Worm (Caenorhabditis elegans) whole organism, L3 larva: ENCODE measurements around the gene srj-57.

ENCODE experiments used
- ama-1 ChIP-seq: fragments of 150-350 bp; optimal IDR thresholded peaks from 2 replicates; lab custom pipeline; 2018
- ceh-82 ChIP-seq: fragments of 150-350 bp; optimal IDR thresholded peaks from 2 replicates; lab custom pipeline; 2014; ENCODE audit warnings: missing biosample characterization, missing genetic modification characterization
- ceh-9 ChIP-seq: sonication (generic microtip); optimal IDR thresholded peaks from 2 replicates; lab custom pipeline; 2018; ENCODE audit warnings: missing biosample characterization, missing genetic modification characterization
- egl-27 ChIP-seq: sonication (generic microtip); optimal IDR thresholded peaks from 4 replicates; lab custom pipeline; 2017; ENCODE audit warnings: missing biosample characterization, missing genetic modification reagents, missing genetic modification characterization
- egl-5 ChIP-seq: fragments of 150-350 bp; optimal IDR thresholded peaks from 2 replicates; lab custom pipeline; 2017; ENCODE audit warnings: missing biosample characterization, missing genetic modification reagents, missing genetic modification characterization, inconsistent platforms
- fkh-2 ChIP-seq: fragments of 150-350 bp; optimal IDR thresholded peaks from 2 replicates; lab custom pipeline; 2014; ENCODE audit warnings: missing biosample characterization, missing genetic modification reagents, missing genetic modification characterization
- hmg-11 ChIP-seq: sonication (generic microtip); optimal IDR thresholded peaks from 2 replicates; lab custom pipeline; 2016; ENCODE audit warnings: missing genetic modification characterization, missing compliant biosample characterization
- nhr-11 ChIP-seq: fragments of 150-350 bp; optimal IDR thresholded peaks from 2 replicates; lab custom pipeline; 2014; ENCODE audit warnings: missing biosample characterization, missing genetic modification characterization
- nhr-23 ChIP-seq: fragments of 150-350 bp; optimal IDR thresholded peaks from 2 replicates; lab custom pipeline; 2014; ENCODE audit warnings: missing biosample characterization, missing genetic modification reagents, missing genetic modification characterization
- nhr-25 ChIP-seq: sonication (generic microtip); optimal IDR thresholded peaks from 2 replicates; lab custom pipeline; 2017; ENCODE audit warnings: missing biosample characterization, missing genetic modification characterization
- nhr-28 ChIP-seq: fragments of 150-350 bp; optimal IDR thresholded peaks from 2 replicates; lab custom pipeline; 2014; ENCODE audit warnings: missing biosample characterization, missing genetic modification characterization
- pha-4 ChIP-seq: fragments of 150-350 bp; optimal IDR thresholded peaks from 2 replicates; lab custom pipeline; 2014; ENCODE audit warnings: missing biosample characterization, missing genetic modification reagents, missing genetic modification characterization

DNA sequence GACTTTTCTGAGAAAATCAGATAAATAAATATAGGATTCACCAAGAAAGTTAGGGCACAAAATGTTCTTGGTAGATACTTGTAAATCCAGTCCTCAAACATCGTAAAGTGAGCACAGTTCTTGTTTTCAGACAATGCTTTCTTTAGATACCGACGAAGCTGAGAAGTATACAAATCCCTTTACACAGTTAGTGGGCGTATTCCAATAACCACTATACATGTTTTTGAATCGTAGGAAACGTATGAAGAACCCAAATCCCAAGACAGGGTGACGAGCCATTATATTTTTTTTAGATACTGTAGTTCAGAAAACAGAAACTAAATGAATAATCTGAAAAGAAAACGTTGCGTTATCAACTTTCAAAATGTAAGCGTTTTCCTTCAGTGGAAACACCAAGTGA, 9.6 kb downstream of the srj-57 start, which contains the start of gene srj-44:
- TF ChIP-seq hmg-11 (tag; lab: Kevin White, UChicago): no peak
- no peak for TF ChIP-seq nhr-25 (tag; lab: Kevin White, UChicago)
- no peak for TF ChIP-seq egl-27 (tag; lab: Kevin White, UChicago)
- TF ChIP-seq ama-1 (lab: Kevin White, UChicago): no peak
- no peak for TF ChIP-seq egl-5 (tag; lab: Kevin White, UChicago)
- TF ChIP-seq pha-4 (tag; lab: Kevin White, UChicago): no peak
- no peak for TF ChIP-seq ceh-9 (tag; lab: Kevin White, UChicago)
- TF ChIP-seq nhr-28: no peak
- no peak for TF ChIP-seq nhr-11 (tag; lab: Kevin White, UChicago)
- no peak for TF ChIP-seq fkh-2 (tag; lab: Kevin White, UChicago)
- no peak for TF ChIP-seq ceh-82
- no peak for TF ChIP-seq nhr-23 (tag; lab: Kevin White, UChicago)
